Worm (Caenorhabditis elegans): ENCODE measurements around the gene fbxa-151.
"Not testable (repeated sequence)": the region's sequence is repeated elsewhere in the genome, so short reads cannot be mapped to it uniquely, and the experiment has no call there.

fbxa-151 gene

DNA sequence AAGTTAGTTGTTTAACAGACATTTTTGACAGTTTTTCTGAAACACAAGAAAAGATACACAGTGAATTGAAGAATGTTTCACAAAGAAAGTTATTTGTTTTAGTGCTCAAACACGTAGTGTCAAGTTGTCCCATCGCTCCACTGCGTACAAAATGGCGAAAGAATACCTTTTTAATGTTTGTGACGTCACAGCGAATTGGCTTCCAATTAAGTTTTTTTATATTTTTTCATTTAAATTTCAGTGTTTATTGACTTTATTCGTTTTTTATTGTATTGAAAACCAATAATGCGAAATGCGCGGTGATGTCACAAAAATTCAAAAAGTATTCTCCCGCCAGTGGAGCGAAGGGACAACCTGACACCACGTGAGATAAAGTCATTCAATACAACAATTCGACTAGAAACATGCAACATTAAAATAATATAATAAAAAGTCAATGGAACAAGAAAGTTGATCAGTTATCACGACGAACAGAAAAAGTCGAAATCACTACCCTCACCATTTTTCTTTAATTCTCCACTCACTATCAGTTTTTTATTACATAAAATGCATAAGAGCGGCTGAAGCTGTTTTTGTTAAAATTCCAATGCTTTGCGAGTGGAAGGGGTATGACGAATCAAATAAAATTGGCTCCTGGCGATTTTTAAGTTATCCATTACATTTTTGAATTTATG is 7.1 kb upstream of the fbxa-151 start, which contains the start of gene fbxa-29:
Gene fbxa-29 (minus strand): TSS at position 51 of the 674 bp plus-strand sequence.
- no peak for TF ChIP-seq unc-62 (GFP tag; optimal IDR thresholded peaks at IDR 0.05)

ce11 chrIII:1271378-1271926 is 4.8 kb upstream of the fbxa-151 start, which contains the start of gene fbxa-31:
Gene fbxa-31, minus strand, starts transcription at chrIII:1271428.
- no peak for TF ChIP-seq unc-62 (GFP tag; optimal IDR thresholded peaks at IDR 0.05)

ce11 chrIII:1269156-1269555 is 2.5 kb upstream of the fbxa-151 start, which contains the start of gene fbxa-32:
Gene fbxa-32, minus strand, starts transcription at chrIII:1269256.
- no peak for TF ChIP-seq unc-62 (GFP tag; optimal IDR thresholded peaks at IDR 0.05)

ce11 chrIII:1263692-1264091 is 3.0 kb downstream of the fbxa-151 start, which contains the start of gene srz-9:
Gene srz-9, plus strand, starts transcription at chrIII:1263992.
- TF ChIP-seq unc-62 (GFP tag; optimal IDR thresholded peaks at IDR 0.05): not testable (repeated sequence)

DNA sequence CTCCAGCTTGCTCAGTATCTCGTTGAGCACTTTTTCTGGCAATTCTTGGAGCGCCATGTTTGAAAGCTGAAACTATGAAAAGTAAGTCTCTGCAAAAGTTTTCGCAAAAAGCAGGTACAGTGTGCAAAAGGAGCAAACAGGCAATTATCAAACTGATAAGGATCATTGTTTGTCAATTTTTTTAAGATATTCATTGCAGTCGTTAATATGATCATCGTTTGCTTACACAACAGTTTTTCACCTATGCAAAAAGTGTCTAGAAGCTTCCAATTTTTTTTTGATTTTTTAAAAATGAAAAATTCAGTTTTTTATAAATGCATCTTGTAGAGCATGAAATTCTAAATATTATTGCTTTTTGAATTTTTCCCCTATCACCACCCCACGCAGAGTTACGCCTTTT is 8.3 kb downstream of the fbxa-151 start, which contains the start of gene fbxa-78:
Gene fbxa-78 (minus strand): TSS at position 101 of the 400 bp plus-strand sequence.
- TF ChIP-seq unc-62 (GFP tag; optimal IDR thresholded peaks at IDR 0.05): not testable (repeated sequence)

DNA sequence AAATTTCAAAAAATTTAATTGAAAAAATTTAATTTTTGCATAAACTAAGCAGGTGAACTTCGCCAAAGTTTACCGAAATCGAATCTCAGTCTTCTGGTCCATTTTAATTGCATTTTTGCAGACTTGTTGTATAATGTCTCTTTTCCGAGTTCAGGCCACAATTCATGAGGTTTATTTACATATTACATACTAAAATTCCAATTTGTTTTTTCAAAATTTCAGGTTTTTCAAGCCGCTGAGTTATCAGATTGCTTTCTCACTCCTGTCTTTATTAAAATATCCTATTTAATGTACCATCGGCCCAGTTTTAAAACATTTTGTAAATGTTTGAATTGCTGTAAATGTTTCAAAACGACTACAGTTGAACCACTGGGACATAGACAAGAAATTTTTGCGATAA is 10.2 kb downstream of the fbxa-151 start, which contains the start of gene fbxa-208:
Gene fbxa-208 (plus strand): TSS at position 301 of the 400 bp plus-strand sequence.
- TF ChIP-seq unc-62 (GFP tag; optimal IDR thresholded peaks at IDR 0.05): not testable (repeated sequence)

ce11 chrIII:1249111-1249583 is 17.6 kb downstream of the fbxa-151 start, which contains the start of the genes fbxa-76 and fbxa-77:
Gene fbxa-76, minus strand, starts transcription at chrIII:1249161.
Gene fbxa-77, plus strand, starts transcription at chrIII:1249475.
- TF ChIP-seq unc-62 (GFP tag; optimal IDR thresholded peaks at IDR 0.05): no peak

DNA sequence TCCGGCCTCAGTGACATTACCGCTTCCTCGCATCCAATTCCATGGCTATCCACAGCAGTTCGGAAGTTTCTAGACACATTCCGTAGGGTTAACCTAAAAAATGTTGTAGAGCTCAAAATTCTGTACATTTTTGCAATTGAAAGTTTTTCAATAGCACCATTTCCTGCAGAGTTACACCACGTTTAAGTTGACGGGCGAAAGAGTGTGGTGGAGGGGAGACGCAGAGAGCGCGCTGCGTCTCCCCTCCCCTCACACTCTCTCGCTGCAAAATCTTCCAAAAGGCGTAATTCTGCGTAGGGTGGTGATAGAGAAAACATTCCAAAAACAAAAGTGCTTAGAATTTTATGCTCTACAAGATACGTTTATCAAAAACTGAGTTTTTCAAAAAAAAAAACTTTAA is 18.4 kb downstream of the fbxa-151 start:
- no peak for TF ChIP-seq unc-62 (GFP tag; optimal IDR thresholded peaks at IDR 0.05)

DNA sequence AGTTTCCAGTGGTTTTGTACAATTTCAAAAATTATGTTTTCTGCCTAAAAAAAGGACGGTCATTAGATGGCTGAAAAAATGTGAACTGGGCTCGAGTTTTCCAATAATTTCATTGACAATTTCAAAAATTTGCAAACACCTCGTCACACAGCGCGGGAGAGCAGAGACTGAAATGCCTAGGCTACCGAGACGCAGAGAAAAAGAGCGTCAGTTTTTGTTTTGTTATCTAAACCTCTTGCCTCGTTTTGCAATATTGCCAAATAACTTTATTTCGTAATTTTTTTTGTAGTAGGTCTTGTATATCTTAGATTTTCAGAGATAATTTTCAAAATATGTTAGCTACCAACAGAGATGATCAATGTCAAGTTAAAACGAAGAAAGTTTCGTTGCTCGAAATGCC is 23.5 kb downstream of the fbxa-151 start, which contains the start of gene fbxa-63:
Gene fbxa-63 (plus strand): TSS at position 310 of the 400 bp plus-strand sequence.
- no peak for TF ChIP-seq unc-62 (GFP tag; optimal IDR thresholded peaks at IDR 0.05)

DNA sequence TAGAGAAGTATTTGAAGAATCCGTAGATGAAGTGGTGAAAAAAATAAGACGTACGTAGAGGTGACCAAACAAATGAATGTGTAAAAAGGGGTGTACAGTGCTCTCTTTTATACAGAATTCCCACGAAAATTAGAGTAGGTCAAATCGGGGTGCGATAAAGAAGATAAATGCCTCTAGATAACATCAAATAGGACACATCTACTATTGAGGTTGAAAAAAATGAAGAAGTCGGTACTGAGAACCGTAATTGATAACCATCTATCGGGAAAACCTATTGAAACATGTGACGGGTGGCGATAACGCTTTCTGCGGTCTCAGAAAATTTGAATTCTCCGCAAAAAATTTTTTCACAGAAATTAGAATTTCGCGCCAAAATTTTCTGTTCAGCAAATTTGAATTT is 28.0 kb downstream of the fbxa-151 start, which contains the start of gene fbxa-61:
Gene fbxa-61 (plus strand): TSS at position 345 of the 400 bp plus-strand sequence.
- TF ChIP-seq unc-62 (GFP tag; optimal IDR thresholded peaks at IDR 0.05): no peak

ce11 chrIII:1231186-1231585 is 35.5 kb downstream of the fbxa-151 start:
- no peak for TF ChIP-seq unc-62 (GFP tag; optimal IDR thresholded peaks at IDR 0.05)

DNA sequence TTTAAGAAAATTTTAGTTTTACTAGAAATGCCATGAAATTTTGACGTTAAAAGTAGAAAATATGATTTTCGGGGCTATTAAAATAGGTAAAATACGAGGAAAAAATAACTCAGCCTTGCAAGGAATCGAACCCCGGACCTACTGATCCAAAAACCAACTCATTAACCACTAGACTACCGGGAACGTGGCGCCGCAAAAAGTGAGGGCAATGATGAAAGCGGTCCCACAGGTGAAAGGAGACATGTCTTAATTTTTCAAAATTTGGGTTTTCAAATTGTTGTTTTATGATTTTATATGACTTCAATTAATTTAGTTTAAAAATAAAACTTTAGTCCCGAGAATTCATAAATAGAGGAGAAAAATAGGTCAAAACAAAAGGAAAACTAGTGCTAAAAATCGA is 36.0 kb downstream of the fbxa-151 start:
- TF ChIP-seq unc-62 (GFP tag; optimal IDR thresholded peaks at IDR 0.05): no peak

DNA sequence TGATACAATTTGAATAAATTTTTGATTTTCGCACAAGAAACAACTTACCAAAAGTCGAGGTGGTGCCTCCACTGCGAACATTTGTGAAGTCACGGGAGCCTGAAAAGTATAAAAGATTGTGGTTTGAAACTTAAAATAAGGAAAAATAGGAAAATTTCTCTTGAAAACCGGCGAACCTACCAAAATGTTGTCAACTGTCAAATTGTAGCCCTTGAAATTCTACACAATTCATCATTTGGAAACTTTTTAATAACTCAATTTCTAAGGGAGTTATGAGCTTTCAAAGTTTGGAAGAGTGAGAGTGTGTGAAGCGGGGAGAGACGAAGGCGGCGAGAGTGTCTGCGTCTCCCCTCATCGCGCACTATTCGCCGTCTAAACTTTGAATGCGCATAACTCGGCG is 36.5 kb downstream of the fbxa-151 start, which contains the start of gene pes-4:
Gene pes-4 (minus strand): TSS at position 101 of the 400 bp plus-strand sequence.
- no peak for TF ChIP-seq unc-62 (GFP tag; optimal IDR thresholded peaks at IDR 0.05)

DNA sequence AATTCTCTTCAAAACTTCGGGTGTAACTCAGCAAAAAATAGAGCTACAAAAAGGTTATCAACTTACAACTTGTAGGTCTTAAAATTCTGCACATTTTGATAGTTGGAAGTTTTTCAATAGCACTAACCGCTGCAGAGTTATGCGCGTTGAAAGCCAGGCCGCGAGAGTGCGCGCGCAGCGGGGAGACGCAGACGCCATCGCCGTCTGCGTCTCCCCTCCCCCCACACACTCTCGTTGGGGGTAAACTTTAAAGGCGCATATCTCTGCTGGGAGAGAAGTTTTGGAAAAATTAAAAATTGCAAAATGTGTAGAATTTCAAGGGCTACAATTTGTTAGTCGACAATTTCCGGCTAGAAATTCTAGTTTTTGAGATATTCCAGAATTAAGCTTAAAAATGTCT is 37.2 kb downstream of the fbxa-151 start:
- TF ChIP-seq unc-62 (GFP tag; optimal IDR thresholded peaks at IDR 0.05): no peak

- no peak for TF ChIP-seq unc-62 (GFP tag; optimal IDR thresholded peaks at IDR 0.05)
Observed at ce11 chrIII:1228593-1228992, 38.1 kb downstream of the fbxa-151 start.

DNA sequence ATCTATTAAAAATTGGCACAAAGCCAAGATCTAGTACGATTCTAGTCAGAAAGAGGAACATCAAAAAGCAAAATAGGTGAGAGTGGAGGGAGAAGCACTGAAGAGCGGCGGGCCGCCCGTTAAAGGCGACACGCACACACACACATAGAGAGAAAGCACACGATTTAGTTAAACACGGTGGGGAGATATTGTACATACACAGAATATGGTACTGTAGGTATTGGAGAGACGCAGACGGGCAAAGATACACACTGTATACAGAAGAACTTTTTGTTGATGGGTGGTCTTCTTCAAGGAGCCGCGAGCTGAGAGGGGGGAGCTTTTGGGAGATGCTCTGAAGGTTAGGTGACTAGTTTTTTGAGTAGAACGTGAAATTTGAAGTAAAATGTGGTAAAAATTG is 40.4 kb downstream of the fbxa-151 start:
- TF ChIP-seq unc-62 (GFP tag; optimal IDR thresholded peaks at IDR 0.05): no peak

Measured in whole organism, dauer.